Worm (Caenorhabditis elegans): Measurements from ENCODE around the gene F40G9.7.

DNA sequence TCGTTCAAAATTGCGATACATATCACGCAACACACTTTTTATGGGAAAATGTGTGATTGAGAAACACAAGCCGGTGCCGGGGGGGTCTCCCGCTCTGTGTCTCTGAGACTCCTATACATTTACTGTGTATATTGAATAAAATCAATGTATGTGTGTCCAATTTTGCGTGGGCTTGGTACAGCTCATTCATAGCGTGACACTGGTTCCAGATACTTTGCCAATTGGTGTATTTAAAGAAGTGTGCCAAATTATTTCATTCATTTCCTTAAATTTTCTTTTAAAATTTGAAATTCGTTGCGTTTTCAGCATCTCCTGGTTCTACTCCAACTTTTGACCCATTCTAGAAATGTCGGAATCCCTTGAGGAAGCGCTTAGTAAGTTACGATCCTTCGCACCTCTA, 48.3 kb upstream of the F40G9.7 start, which contains the start of gene C29F9.5:
- TF ChIP-seq pha-4 (tag; optimal IDR thresholded peaks at IDR 0.05) (no peak), nhr-12 (tag; optimal IDR thresholded peaks at IDR 0.05) (no peak), flh-1 (GFP tag; optimal IDR thresholded peaks at IDR 0.05) (no peak), ztf-11 (tag; optimal IDR thresholded peaks at IDR 0.05) (no peak), nhr-237 (tag; optimal IDR thresholded peaks at IDR 0.05) (no peak), mls-2 (tag; optimal IDR thresholded peaks at IDR 0.05) (no peak), snpc-4 (tag; optimal IDR thresholded peaks at IDR 0.05) (no peak), lin-32 (GFP tag; optimal IDR thresholded peaks at IDR 0.05) (no peak), lsy-2 (tag; optimal IDR thresholded peaks at IDR 0.05) (no peak), nhr-28 (tag; optimal IDR thresholded peaks at IDR 0.05) (no peak), mab-5 (tag; optimal IDR thresholded peaks at IDR 0.05) (no peak)

Measured in whole organism, mixed stage, embryonic.